Worm (Caenorhabditis elegans): ENCODE results near the gene F54B11.11.
A peak's percentile ranks its signal among the peaks of the same experiment; 100 is the strongest.

Gene F54B11.11

ce11 chrX:13598021-13598499 is 19.5 kb downstream of the F54B11.11 start, which contains the start of gene bra-1:
Gene bra-1, plus strand, starts transcription at chrX:13598449.
- TF ChIP-seq lin-11 (tag; optimal IDR thresholded peaks at IDR 0.05), result peak; percentile 86
- TF ChIP-seq nhr-10 (tag; optimal IDR thresholded peaks at IDR 0.05), result no peak
- no peak for TF ChIP-seq gmeb-1 (tag; optimal IDR thresholded peaks at IDR 0.05)
- TF ChIP-seq ZK546.5 (tag; optimal IDR thresholded peaks at IDR 0.05), result no peak
- no peak for TF ChIP-seq unc-39 (tag; optimal IDR thresholded peaks at IDR 0.05)
- no peak for TF ChIP-seq elt-3 (tag; optimal IDR thresholded peaks at IDR 0.05)
- TF ChIP-seq fos-1 (tag; optimal IDR thresholded peaks at IDR 0.05), result peak; percentile 34
- peak; percentile 54 for TF ChIP-seq sma-9 (GFP tag; optimal IDR thresholded peaks at IDR 0.05)
- no peak for TF ChIP-seq sma-9 (tag; optimal IDR thresholded peaks at IDR 0.05)
- peak; percentile 44 for TF ChIP-seq unc-55 (GFP tag; optimal IDR thresholded peaks at IDR 0.05)
- no peak for TF ChIP-seq peb-1 (tag; optimal IDR thresholded peaks at IDR 0.05)
- no peak for TF ChIP-seq nhr-6 (tag; optimal IDR thresholded peaks at IDR 0.05)
- TF ChIP-seq ceh-16 (tag; optimal IDR thresholded peaks at IDR 0.05), result no peak
- TF ChIP-seq ztf-1 (GFP tag; conservative IDR thresholded peaks at IDR 0.05), result no peak
- no peak for TF ChIP-seq ceh-82 (tag; optimal IDR thresholded peaks at IDR 0.05)
- TF ChIP-seq dmd-4 (tag; optimal IDR thresholded peaks at IDR 0.05), result no peak
- TF ChIP-seq nhr-129 (tag; optimal IDR thresholded peaks at IDR 0.05), result peak; percentile 82
- no peak for TF ChIP-seq sma-3 (GFP tag; optimal IDR thresholded peaks at IDR 0.05)
- no peak for TF ChIP-seq Y55F3AM.14 (GFP tag; optimal IDR thresholded peaks at IDR 0.05)
- TF ChIP-seq F13H6.1 (tag; optimal IDR thresholded peaks at IDR 0.05), result peak; percentile 20
- no peak for TF ChIP-seq aly-2 (tag; optimal IDR thresholded peaks at IDR 0.05)
- no peak for TF ChIP-seq zag-1 (tag; optimal IDR thresholded peaks at IDR 0.05)
- no peak for TF ChIP-seq R02D3.7 (tag; optimal IDR thresholded peaks at IDR 0.05)
- TF ChIP-seq skn-1 (tag; optimal IDR thresholded peaks at IDR 0.05), result peak; percentile 39
- no peak for TF ChIP-seq egl-27 (tag; optimal IDR thresholded peaks at IDR 0.05)
- TF ChIP-seq lsy-2 (tag; optimal IDR thresholded peaks at IDR 0.05), result peak; percentile 7 to 66
- no peak for TF ChIP-seq nhr-11 (tag; optimal IDR thresholded peaks at IDR 0.05)
- no peak for TF ChIP-seq nhr-77 (tag; optimal IDR thresholded peaks at IDR 0.05)
- peak; percentile 39 for TF ChIP-seq lin-13 (GFP tag; optimal IDR thresholded peaks at IDR 0.05)
- no peak for TF ChIP-seq ama-1 (optimal IDR thresholded peaks at IDR 0.05)
- TF ChIP-seq ztf-4 (tag; optimal IDR thresholded peaks at IDR 0.05), result peak; percentile 25
- TF ChIP-seq C34F6.9 (tag; optimal IDR thresholded peaks at IDR 0.05), result peak; percentile 78
- TF ChIP-seq unc-62 (GFP tag; optimal IDR thresholded peaks at IDR 0.05), result no peak
- TF ChIP-seq elt-1 (tag; optimal IDR thresholded peaks at IDR 0.05), result no peak
- no peak for TF ChIP-seq snpc-4 (tag; optimal IDR thresholded peaks at IDR 0.05)
- TF ChIP-seq sem-4 (tag; optimal IDR thresholded peaks at IDR 0.05), result no peak
- TF ChIP-seq mab-5 (tag; optimal IDR thresholded peaks at IDR 0.05), result no peak
- no peak for TF ChIP-seq blmp-1 (tag; optimal IDR thresholded peaks at IDR 0.05; ENCODE audit: insufficient read depth)
- no peak for TF ChIP-seq nhr-25 (tag; optimal IDR thresholded peaks at IDR 0.05)
- no peak for TF ChIP-seq ztf-11 (tag; optimal IDR thresholded peaks at IDR 0.05)
- TF ChIP-seq mbf-1 (tag; optimal IDR thresholded peaks at IDR 0.05), result no peak
- TF ChIP-seq alr-1 (tag; optimal IDR thresholded peaks at IDR 0.05), result no peak
- no peak for TF ChIP-seq nhr-237 (tag; optimal IDR thresholded peaks at IDR 0.05)
- peak; percentile 39 for TF ChIP-seq nhr-21 (tag; optimal IDR thresholded peaks at IDR 0.05)
- TF ChIP-seq nhr-23 (tag; optimal IDR thresholded peaks at IDR 0.05), result no peak
- TF ChIP-seq mdl-1 (tag; optimal IDR thresholded peaks at IDR 0.05), result no peak
- no peak for TF ChIP-seq nhr-12 (tag; optimal IDR thresholded peaks at IDR 0.05)
- TF ChIP-seq crh-2 (tag; optimal IDR thresholded peaks at IDR 0.05), result peak; percentile 74
- no peak for TF ChIP-seq lin-39 (tag; optimal IDR thresholded peaks at IDR 0.05)

Measured in whole organism, L2 larva.